Fruit fly (Drosophila melanogaster) whole organism, embryonic: ENCODE results near the gene CG6656.

Experiments
- Awh ChIP-seq: fragments of 200-800 bp; sonication (Bioruptor generic); IDR thresholded peaks from 2 replicates; pipeline ENCODE4, ENCODE4 v1.3.6; 2022; ENCODE audit warnings: missing biosample characterization, missing genetic modification characterization
- BEAF-32 ChIP-seq: fragments of 200-800 bp; sonication (Bioruptor generic); optimal IDR thresholded peaks from 3 replicates; lab custom pipeline; 2017; ENCODE audit warnings: missing biosample characterization, missing genetic modification characterization, mild to moderate bottlenecking, moderate library complexity, missing genetic modification reagents
- Bdp1 ChIP-seq: fragments of 200-800 bp; sonication (Bioruptor generic); optimal IDR thresholded peaks from 3 replicates; lab custom pipeline; 2016; ENCODE audit warnings: missing biosample characterization, missing genetic modification characterization
- Blimp-1 ChIP-seq: fragments of 200-800 bp; sonication (Bioruptor generic); optimal IDR thresholded peaks from 3 replicates; lab custom pipeline; 2018; ENCODE audit warnings: missing biosample characterization, missing genetic modification characterization, mild to moderate bottlenecking, moderate library complexity, missing genetic modification reagents
- CG10321 ChIP-seq: fragments of 200-800 bp; sonication (Bioruptor generic); IDR thresholded peaks from 2 replicates; pipeline ENCODE4 v1.3.6; 2022; ENCODE audit warnings: missing biosample characterization, missing genetic modification characterization
- CG10431 ChIP-seq: fragments of 200-800 bp; sonication (Bioruptor generic); optimal IDR thresholded peaks from 3 replicates; lab custom pipeline; 2018; ENCODE audit warnings: missing biosample characterization, mild to moderate bottlenecking, missing genetic modification characterization
- CG11085 ChIP-seq: fragments of 200-800 bp; sonication (Bioruptor generic); IDR thresholded peaks from 2 replicates; pipeline ENCODE4 v1.3.6; 2022; ENCODE audit warnings: missing biosample characterization, missing genetic modification characterization
- CG11093 ChIP-seq: fragments of 200-800 bp; sonication (Bioruptor generic); IDR thresholded peaks from 3 replicates; pipeline ENCODE4 v1.3.6; 2022; ENCODE audit warnings: missing biosample characterization, missing genetic modification characterization
- CG12155 ChIP-seq: fragments of 200-800 bp; sonication (Bioruptor generic); optimal IDR thresholded peaks from 3 replicates; lab custom pipeline; 2016; ENCODE audit warnings: missing biosample characterization, missing genetic modification characterization
- CG12769 ChIP-seq: fragments of 200-800 bp; sonication (Bioruptor generic); optimal IDR thresholded peaks from 2 replicates; lab custom pipeline; 2019; ENCODE audit warnings: missing biosample characterization, mild to moderate bottlenecking, missing genetic modification characterization, moderate library complexity
- CG2889 ChIP-seq: fragments of 200-800 bp; sonication (Bioruptor generic); IDR thresholded peaks from 3 replicates; pipeline ENCODE4 v1.3.6; 2022; ENCODE audit warnings: missing biosample characterization, missing genetic modification characterization
- CG32532 ChIP-seq: fragments of 200-800 bp; sonication (Bioruptor generic); IDR thresholded peaks from 2 replicates; pipeline ENCODE4 v1.3.6; 2022; ENCODE audit warnings: missing biosample characterization, missing genetic modification characterization
- CG33213 ChIP-seq: fragments of 200-800 bp; sonication (Bioruptor generic); optimal IDR thresholded peaks from 3 replicates; lab custom pipeline; 2016; ENCODE audit warnings: missing biosample characterization, missing genetic modification characterization
- CG5180 ChIP-seq: fragments of 200-800 bp; sonication (Bioruptor generic); optimal IDR thresholded peaks from 3 replicates; lab custom pipeline; 2017; ENCODE audit warnings: missing biosample characterization, missing genetic modification characterization, mild to moderate bottlenecking, moderate library complexity, missing genetic modification reagents
- CG9437 ChIP-seq: fragments of 200-800 bp; sonication (Bioruptor generic); optimal IDR thresholded peaks from 2 replicates; lab custom pipeline; 2018; ENCODE audit warnings: missing biosample characterization, mild to moderate bottlenecking, missing genetic modification characterization
- CG9609 ChIP-seq: fragments of 200-800 bp; sonication (Bioruptor generic); optimal IDR thresholded peaks from 3 replicates; lab custom pipeline; 2016; ENCODE audit warnings: missing biosample characterization, missing genetic modification characterization
- Chrac-16 ChIP-seq: fragments of 200-800 bp; sonication (Bioruptor generic); optimal IDR thresholded peaks from 3 replicates; lab custom pipeline; 2016; ENCODE audit warnings: missing biosample characterization, missing genetic modification characterization
- D19A ChIP-seq: fragments of 200-800 bp; optimal IDR thresholded peaks from 3 replicates; lab custom pipeline; 2019; ENCODE audit warnings: missing biosample characterization, mild to moderate bottlenecking, missing genetic modification characterization, moderate library complexity
- Dbx ChIP-seq: fragments of 200-800 bp; sonication (Bioruptor generic); IDR thresholded peaks from 3 replicates; pipeline ENCODE4 v1.3.6; 2022; ENCODE audit warnings: missing biosample characterization, missing genetic modification characterization
- Deaf1 ChIP-seq: fragments of 200-800 bp; optimal IDR thresholded peaks from 3 replicates; lab custom pipeline; 2019; ENCODE audit warnings: missing biosample characterization, mild to moderate bottlenecking, missing genetic modification characterization, moderate library complexity
- Elba2 ChIP-seq: fragments of 200-800 bp; sonication (Bioruptor generic); optimal IDR thresholded peaks from 3 replicates; lab custom pipeline; 2016; ENCODE audit warnings: missing biosample characterization, missing genetic modification characterization
- Hmx ChIP-seq: fragments of 200-800 bp; sonication (Bioruptor generic); optimal IDR thresholded peaks from 2 replicates; lab custom pipeline; 2016; ENCODE audit warnings: missing biosample characterization, missing genetic modification characterization
- Hr51 ChIP-seq, 2 experiments: fragments of 200-800 bp; sonication (Bioruptor generic); optimal IDR thresholded peaks; 2 replicates in 1 of 2; 3 replicates in 1 of 2; lab custom pipeline; 2016 to 2018; ENCODE audit warnings: missing biosample characterization in 2 of 2, missing genetic modification characterization in 2 of 2, mild to moderate bottlenecking in 1 of 2, moderate library complexity in 1 of 2
- Kr ChIP-seq: fragments of 200-800 bp; sonication (Bioruptor generic); optimal IDR thresholded peaks from 2 replicates; lab custom pipeline; 2017; ENCODE audit warnings: missing biosample characterization, mild to moderate bottlenecking, missing genetic modification characterization
- Lim3 ChIP-seq: fragments of 200-800 bp; sonication (Bioruptor generic); IDR thresholded peaks from 2 replicates; pipeline ENCODE4 v1.3.6; 2022; ENCODE audit warnings: missing biosample characterization, missing genetic modification characterization
- MESR4 ChIP-seq: fragments of 200-800 bp; sonication (Bioruptor generic); optimal IDR thresholded peaks from 2 replicates; lab custom pipeline; 2018; ENCODE audit warnings: missing biosample characterization, mild to moderate bottlenecking, missing genetic modification characterization, moderate library complexity
- Mad ChIP-seq: fragments of 200-800 bp; sonication (Bioruptor generic); optimal IDR thresholded peaks from 2 replicates; lab custom pipeline; 2016; ENCODE audit warnings: missing biosample characterization, missing genetic modification characterization
- Med ChIP-seq: fragments of 200-800 bp; sonication (Bioruptor generic); peaks from one replicate; lab custom pipeline; 2016; ENCODE audit warnings: missing biosample characterization, missing genetic modification characterization, mild to moderate bottlenecking, inconsistent platforms, moderate library complexity
- NfI ChIP-seq: fragments of 200-800 bp; sonication (Bioruptor generic); optimal IDR thresholded peaks from 3 replicates; lab custom pipeline; 2018; ENCODE audit warnings: missing biosample characterization, mild to moderate bottlenecking, missing genetic modification characterization, moderate library complexity
- Opbp ChIP-seq: fragments of 200-800 bp; sonication (Bioruptor generic); IDR thresholded peaks from 3 replicates; pipeline ENCODE4 v1.3.6; 2022; ENCODE audit warnings: missing biosample characterization, missing genetic modification characterization; ENCODE audit not compliant: partially characterized antibody
- Usf ChIP-seq: fragments of 200-800 bp; sonication (Bioruptor generic); optimal IDR thresholded peaks from 2 replicates; lab custom pipeline; 2017; ENCODE audit warnings: missing genotype, missing biosample characterization, missing genetic modification characterization
- Vsx1 ChIP-seq: fragments of 200-800 bp; sonication (Bioruptor generic); optimal IDR thresholded peaks from 2 replicates; lab custom pipeline; 2017; ENCODE audit warnings: missing biosample characterization, mild to moderate bottlenecking, missing genetic modification characterization, missing genetic modification reagents
- ara ChIP-seq: fragments of 200-800 bp; sonication (Bioruptor generic); IDR thresholded peaks from 2 replicates; pipeline ENCODE4 v1.3.6; 2022; ENCODE audit warnings: missing biosample characterization, missing genetic modification characterization
- btn ChIP-seq: fragments of 200-800 bp; sonication (Bioruptor generic); optimal IDR thresholded peaks from 2 replicates; lab custom pipeline; 2016; ENCODE audit warnings: missing biosample characterization, missing genetic modification characterization
- chm ChIP-seq: fragments of 200-800 bp; sonication (Bioruptor generic); IDR thresholded peaks from 2 replicates; pipeline ENCODE4 v1.3.6; 2022; ENCODE audit warnings: missing biosample characterization, missing genetic modification characterization
- ci ChIP-seq: fragments of 200-800 bp; sonication (Bioruptor generic); IDR thresholded peaks from 3 replicates; pipeline ENCODE4 v1.3.6; 2022; ENCODE audit warnings: missing biosample characterization, missing genetic modification characterization
- crp ChIP-seq, 2 experiments: fragments of 200-800 bp; sonication (Bioruptor generic); optimal IDR thresholded peaks; 2 replicates in 1 of 2; 3 replicates in 1 of 2; lab custom pipeline; 2017; ENCODE audit warnings: missing biosample characterization in 2 of 2, missing genetic modification characterization in 2 of 2, mild to moderate bottlenecking in 1 of 2, moderate library complexity in 1 of 2
- ham ChIP-seq: fragments of 200-800 bp; sonication (Bioruptor generic); IDR thresholded peaks from 2 replicates; pipeline ENCODE4 v1.3.6; 2022; ENCODE audit warnings: missing biosample characterization, missing genetic modification characterization
- mirr ChIP-seq: fragments of 200-800 bp; sonication (Bioruptor generic); optimal IDR thresholded peaks from 3 replicates; lab custom pipeline; 2018; ENCODE audit warnings: missing biosample characterization, mild to moderate bottlenecking, missing genetic modification characterization
- mld ChIP-seq: fragments of 200-800 bp; sonication (Bioruptor generic); IDR thresholded peaks from 3 replicates; pipeline ENCODE4 v1.3.6; 2022; ENCODE audit warnings: missing biosample characterization, missing genetic modification characterization; ENCODE audit not compliant: partially characterized antibody
- rib ChIP-seq: fragments of 200-800 bp; sonication (Bioruptor generic); IDR thresholded peaks from 2 replicates; pipeline ENCODE4 v1.3.6; 2022; ENCODE audit warnings: missing biosample characterization, missing genetic modification characterization
- schlank ChIP-seq: fragments of 200-800 bp; sonication (Bioruptor generic); optimal IDR thresholded peaks from 2 replicates; lab custom pipeline; 2018; ENCODE audit warnings: missing biosample characterization, mild to moderate bottlenecking, missing genetic modification characterization
- sim ChIP-seq: fragments of 200-800 bp; sonication (Bioruptor generic); IDR thresholded peaks from 2 replicates; pipeline ENCODE4 v1.3.6; 2022; ENCODE audit warnings: missing biosample characterization, missing genetic modification characterization
- stwl ChIP-seq: fragments of 200-800 bp; sonication (Bioruptor generic); optimal IDR thresholded peaks from 3 replicates; lab custom pipeline; 2018; ENCODE audit warnings: missing biosample characterization, mild to moderate bottlenecking, missing genetic modification characterization, moderate library complexity
- trem ChIP-seq: fragments of 200-800 bp; optimal IDR thresholded peaks from 3 replicates; lab custom pipeline; 2019; ENCODE audit warnings: missing biosample characterization, mild to moderate bottlenecking, missing genetic modification characterization, moderate library complexity
- trh ChIP-seq: fragments of 200-800 bp; sonication (Bioruptor generic); optimal IDR thresholded peaks from 2 replicates; lab custom pipeline; 2016; ENCODE audit warnings: missing biosample characterization, missing genetic modification characterization
- zen2 ChIP-seq: fragments of 200-800 bp; sonication (Bioruptor generic); IDR thresholded peaks from 3 replicates; pipeline ENCODE4 v1.3.6; 2022; ENCODE audit warnings: missing biosample characterization, missing genetic modification characterization; ENCODE audit not compliant: partially characterized antibody

The CG6656 gene

dm6 chr3R:21854574-21855468 lies 20.3 kb upstream of the CG6656 start (continued):
- peak; percentile 1 for TF ChIP-seq Blimp-1
- TF ChIP-seq CG10431 (GFP tag; lab: Kevin White, UChicago) = peak; percentile 19
- no peak for TF ChIP-seq CG11085 (GFP tag; lab: Robert Waterston, UW)
- no peak for TF ChIP-seq mirr (GFP tag; lab: Kevin White, UChicago)
- TF ChIP-seq Hr51 (GFP tag; optimal IDR thresholded peaks at IDR 0.05; lab: Kevin White, UChicago) = peak in 1 of 2 experiments; percentile 28
- TF ChIP-seq CG9609 = no peak
- peak; percentile 76 for TF ChIP-seq Elba2 (GFP tag; lab: Kevin White, UChicago)

- TF ChIP-seq CG5180 (GFP tag; lab: Kevin White, UChicago) = no peak
- TF ChIP-seq Dbx (GFP tag; lab: Robert Waterston, UW) = 0 out of 3 replicates have a peak, but pooled peaks have one; percentile 15
- peak; percentile 62; the same call in 1 of the 3 replicates for TF ChIP-seq ci (GFP tag; lab: Robert Waterston, UW)
- no peak for TF ChIP-seq CG2889
- TF ChIP-seq CG9437 (GFP tag; lab: Kevin White, UChicago) = no peak
- no peak for TF ChIP-seq Hmx (GFP tag; lab: Kevin White, UChicago)
- TF ChIP-seq Usf = no peak
- TF ChIP-seq ham (GFP tag; lab: Robert Waterston, UW) = no peak
- TF ChIP-seq CG12155 = no peak
- no peak for TF ChIP-seq CG9609
- no peak for TF ChIP-seq stwl (tag; lab: Kevin White, UChicago)
- TF ChIP-seq D19A = no peak
- no peak for TF ChIP-seq btn (GFP tag; lab: Kevin White, UChicago)
- peak; percentile 63; the same call in 1 of the 2 replicates for TF ChIP-seq Awh (GFP tag; lab: Robert Waterston, UW)
- peak; percentile 32; the same call in 1 of the 2 replicates for TF ChIP-seq ara
- TF ChIP-seq trem (tag; lab: Kevin White, UChicago) = no peak
- no peak for TF ChIP-seq Deaf1
- no peak for TF ChIP-seq zen2 (GFP tag; lab: Robert Waterston, UW)
- no peak for TF ChIP-seq Kr (GFP tag; lab: Kevin White, UChicago)
- TF ChIP-seq CG11093 (GFP tag; lab: Robert Waterston, UW) = 0 out of 3 replicates have a peak, but pooled peaks have one; percentile 34
- peak; percentile 20; the same call in 1 of the 2 replicates for TF ChIP-seq sim (GFP tag; lab: Robert Waterston, UW)
- TF ChIP-seq trh (GFP tag; lab: Kevin White, UChicago) = no peak
- TF ChIP-seq Opbp (GFP tag; lab: Robert Waterston, UW) = peak; percentile 33; the same call in 1 of the 3 replicates
- TF ChIP-seq Med (GFP tag; lab: Kevin White, UChicago) = peak; percentile 65
- no peak for TF ChIP-seq NfI
- TF ChIP-seq MESR4 (GFP tag; lab: Kevin White, UChicago) = no peak
- TF ChIP-seq chm (GFP tag; lab: Robert Waterston, UW) = no peak; the same call in 1 of the 2 replicates
- no peak for TF ChIP-seq CG32532
- no peak for TF ChIP-seq BEAF-32
- TF ChIP-seq Vsx1 (GFP tag; lab: Kevin White, UChicago) = no peak
- TF ChIP-seq CG33213 (GFP tag; lab: Kevin White, UChicago) = peak; percentile 13
- TF ChIP-seq CG10321 (GFP tag; lab: Robert Waterston, UW) = 0 out of 2 replicates have a peak, but pooled peaks have one; percentile 24
- no peak for TF ChIP-seq rib (GFP tag; lab: Robert Waterston, UW)
- TF ChIP-seq Mad (GFP tag; lab: Kevin White, UChicago) = no peak
- TF ChIP-seq Bdp1 = peak; percentile 12
- TF ChIP-seq Lim3 (GFP tag; lab: Robert Waterston, UW) = no peak
- TF ChIP-seq CG12769 = no peak
- TF ChIP-seq crp (GFP tag; optimal IDR thresholded peaks at IDR 0.05; lab: Kevin White, UChicago) = no peak
- 0 out of 3 replicates have a peak, but pooled peaks have one; percentile 29 for TF ChIP-seq mld (GFP tag; lab: Robert Waterston, UW)
- no peak for TF ChIP-seq schlank (tag; lab: Kevin White, UChicago)
- TF ChIP-seq Chrac-16 = no peak
Observed at dm6 chr3R:21855469-21855826, 19.6 kb upstream of the CG6656 start.
